Worm (Caenorhabditis elegans) whole organism, L3 larva: ENCODE data around the gene mes-2.

Source experiments
- egl-27 ChIP-seq: sonication (generic microtip); optimal IDR thresholded peaks from 4 replicates; lab custom pipeline; 2017; ENCODE audit warnings: missing biosample characterization, missing genetic modification reagents, missing genetic modification characterization
- nhr-12 ChIP-seq: fragments of 150-350 bp; optimal IDR thresholded peaks from 2 replicates; lab custom pipeline; 2014; ENCODE audit warnings: missing biosample characterization, missing genetic modification characterization
- nhr-67 ChIP-seq: fragments of 150-350 bp; optimal IDR thresholded peaks from 2 replicates; lab custom pipeline; 2014; ENCODE audit warnings: missing biosample characterization, missing genetic modification characterization
- ztf-11 ChIP-seq: fragments of 150-350 bp; optimal IDR thresholded peaks from 2 replicates; lab custom pipeline; 2014; ENCODE audit warnings: missing biosample characterization, missing genetic modification characterization

DNA sequence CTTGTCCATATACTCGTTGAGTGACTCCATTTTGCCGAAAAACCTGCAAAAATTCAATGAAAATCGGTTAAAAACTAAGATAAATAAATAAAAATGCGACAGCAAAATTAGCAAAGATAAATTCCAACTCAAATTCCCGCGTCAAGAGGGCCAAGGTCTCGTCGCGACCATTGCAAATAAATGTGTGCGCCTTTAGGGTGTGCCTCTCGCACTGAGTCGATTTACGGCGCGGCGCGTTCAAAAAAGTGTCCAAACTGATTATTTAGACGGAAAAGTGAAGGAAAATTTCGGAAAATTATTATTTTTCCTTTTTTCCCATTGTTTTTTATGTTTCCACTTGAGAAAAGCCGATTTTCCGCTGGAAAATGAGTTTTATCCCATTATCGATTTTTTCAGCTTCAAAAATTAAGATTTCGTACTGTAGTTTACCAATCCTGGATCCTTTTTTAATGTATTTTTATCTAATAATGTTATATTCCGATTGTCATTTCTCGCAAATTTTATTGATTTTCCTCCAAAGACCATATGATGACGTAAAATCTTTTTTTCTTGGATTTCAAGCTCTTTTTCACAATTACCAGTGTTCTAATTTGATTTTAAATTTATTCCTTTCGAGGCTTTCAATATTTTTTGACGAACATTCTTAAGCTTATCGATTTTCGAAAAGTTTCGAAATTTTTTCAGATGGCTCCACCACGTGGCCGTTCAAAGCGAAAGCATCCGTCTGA lies 6.4 kb downstream of the mes-2 start, which contains the start of the genes kbp-3 and nurf-1:
- no peak for TF ChIP-seq nhr-12 (tag; lab: Kevin White, UChicago)
- TF ChIP-seq nhr-67 (tag; lab: Kevin White, UChicago): no peak
- TF ChIP-seq ztf-11 (tag; lab: Kevin White, UChicago): no peak
- no peak for TF ChIP-seq egl-27
